Worm (Caenorhabditis elegans) whole organism, early embryonic: ENCODE results near the gene K07H8.9.

Source experiments
- B0310.2 ChIP-seq: sonication (generic microtip); optimal IDR thresholded peaks from 2 replicates; lab custom pipeline; 2016; ENCODE audit warnings: mild to moderate bottlenecking, missing genetic modification characterization, missing compliant biosample characterization
- F13C5.2 ChIP-seq: sonication (generic microtip); optimal IDR thresholded peaks from 2 replicates; lab custom pipeline; 2017; ENCODE audit warnings: mild to moderate bottlenecking, missing genetic modification characterization, inconsistent platforms, missing compliant biosample characterization
- aly-1 ChIP-seq: sonication (generic microtip); optimal IDR thresholded peaks from 2 replicates; lab custom pipeline; 2016; ENCODE audit warnings: missing genetic modification characterization, missing compliant biosample characterization
- ama-1 ChIP-seq: fragments of 150-350 bp; optimal IDR thresholded peaks from 2 replicates; lab custom pipeline; 2014
- ceh-36 ChIP-seq: sonication (generic microtip); optimal IDR thresholded peaks from 2 replicates; lab custom pipeline; 2016; ENCODE audit warnings: missing genetic modification characterization, inconsistent platforms, missing compliant biosample characterization
- ets-7 ChIP-seq: sonication (generic microtip); optimal IDR thresholded peaks from 2 replicates; lab custom pipeline; 2016; ENCODE audit warnings: missing genotype, missing genetic modification characterization, missing compliant biosample characterization
- flt-1 ChIP-seq: fragments of 200-800 bp; sonication (Bioruptor generic); IDR thresholded peaks from 2 replicates; pipeline ENCODE4 v1.3.6; 2022; ENCODE audit warnings: missing genetic modification characterization, missing compliant biosample characterization
- hmbx-1 ChIP-seq: sonication (generic microtip); optimal IDR thresholded peaks from 2 replicates; lab custom pipeline; 2016; ENCODE audit warnings: mild to moderate bottlenecking, missing genetic modification characterization, missing compliant biosample characterization
- hnd-1 ChIP-seq: sonication (generic microtip); optimal IDR thresholded peaks from 2 replicates; lab custom pipeline; 2016; ENCODE audit warnings: missing genetic modification characterization, missing compliant biosample characterization
- pes-1 ChIP-seq: fragments of 200-800 bp; sonication (Bioruptor generic); IDR thresholded peaks from 2 replicates; pipeline ENCODE4 v1.3.6; 2022; ENCODE audit warnings: missing genetic modification reagents, missing genetic modification characterization, missing compliant biosample characterization
- sea-1 ChIP-seq: fragments of 200-800 bp; sonication (Bioruptor generic); conservative IDR thresholded peaks from 2 replicates; pipeline ENCODE4 v1.3.6; 2022; ENCODE audit warnings: missing genetic modification characterization, missing compliant biosample characterization
- tbx-11 ChIP-seq: fragments of 200-800 bp; sonication (Bioruptor generic); IDR thresholded peaks from 2 replicates; pipeline ENCODE4 v1.3.6; 2022; ENCODE audit warnings: missing genetic modification characterization, missing compliant biosample characterization
- tbx-37 ChIP-seq: fragments of 200-800 bp; sonication (Bioruptor generic); conservative IDR thresholded peaks from 2 replicates; pipeline ENCODE4 v1.3.6; 2022; ENCODE audit warnings: missing genetic modification reagents, missing genetic modification characterization, missing compliant biosample characterization
- tra-4 ChIP-seq: sonication (generic microtip); optimal IDR thresholded peaks from 2 replicates; lab custom pipeline; 2017; ENCODE audit warnings: missing genetic modification characterization, missing compliant biosample characterization

DNA sequence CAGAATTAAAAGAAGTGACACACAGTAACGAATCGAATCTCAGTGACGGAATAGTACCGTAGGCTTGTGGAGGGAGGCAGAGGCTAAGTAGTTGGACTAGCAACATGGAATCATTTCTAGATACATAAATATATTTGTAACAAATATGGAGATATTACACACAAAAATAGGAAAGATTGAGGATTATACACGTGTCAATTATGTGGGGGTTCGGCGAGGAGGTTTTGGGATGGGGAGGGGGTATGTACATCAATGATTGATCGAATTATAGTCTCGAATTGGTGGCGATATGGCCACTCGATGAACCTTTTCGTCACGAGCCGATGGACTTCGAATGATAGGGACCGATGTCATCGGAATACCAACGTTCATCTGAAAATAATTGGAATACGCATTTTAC, 21.1 kb upstream of the K07H8.9 start:
- TF ChIP-seq ama-1 (lab: Kevin White, UChicago) (no peak), tbx-37 (no peak), sea-1 (no peak), tra-4 (no peak), flt-1 (GFP tag; lab: Robert Waterston, UW) (no peak), hnd-1 (tag; lab: Kevin White, UChicago) (no peak), ceh-36 (tag; lab: Kevin White, UChicago) (no peak), B0310.2 (tag; lab: Kevin White, UChicago) (no peak), hmbx-1 (tag; lab: Kevin White, UChicago) (no peak), F13C5.2 (tag; lab: Kevin White, UChicago) (no peak), ets-7 (tag; lab: Kevin White, UChicago) (no peak), aly-1 (tag; lab: Kevin White, UChicago) (no peak), tbx-11 (no peak), pes-1 (no peak)
